Fruit fly (Drosophila melanogaster): Measurements from ENCODE around the gene CTCF.

DNA sequence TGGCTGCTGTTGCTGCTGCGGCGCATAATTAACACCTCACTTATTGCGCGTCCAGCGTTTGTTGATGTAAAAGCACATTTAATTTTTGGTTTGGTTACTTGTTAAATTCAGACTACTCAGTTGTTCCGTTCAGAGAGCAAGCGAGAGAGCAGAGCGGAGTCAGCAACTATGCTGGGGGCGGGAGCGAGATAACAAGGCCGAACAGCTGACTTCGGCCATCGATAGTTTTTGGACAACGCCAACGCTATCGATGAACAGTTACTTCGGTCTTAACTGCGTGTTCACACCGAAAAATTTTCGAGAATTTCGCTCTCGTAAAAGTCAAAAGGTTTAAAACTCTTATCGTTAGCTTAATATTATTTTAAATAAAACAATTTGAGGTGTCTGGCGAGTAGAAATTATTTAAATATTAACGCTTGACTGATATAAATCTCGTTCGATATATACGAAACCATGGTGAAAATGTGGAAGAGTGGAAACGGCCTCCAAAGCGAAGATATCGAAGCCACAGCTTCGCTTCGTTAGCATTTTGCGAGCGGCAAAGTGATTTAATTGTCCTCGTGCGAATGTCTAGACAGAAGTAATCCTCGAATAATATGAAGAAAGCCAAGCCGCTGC is 25.0 kb upstream of the CTCF start, which contains the start of the genes SMSr and smid:
- TF ChIP-seq CG10267 (tag; optimal IDR thresholded peaks at IDR 0.05) (peak; percentile 65), CG6689 (GFP tag; IDR thresholded peaks at IDR 0.05) (peak; percentile 62; the same call in 1 of the 2 replicates), CG4617 (GFP tag; optimal IDR thresholded peaks at IDR 0.05; ENCODE audit: borderline replicate concordance) (peak; percentile 30), Hmx (GFP tag; optimal IDR thresholded peaks at IDR 0.05) (no peak), peb (GFP tag; IDR thresholded peaks at IDR 0.05) (no peak), Meics (GFP tag; optimal IDR thresholded peaks at IDR 0.05) (peak; percentile 55), CG2129 (GFP tag; IDR thresholded peaks at IDR 0.05; ENCODE audit: partially characterized antibody) (peak; percentile 71; the same call in 1 of the 2 replicates), sens (GFP tag) (peak; percentile 95), toy (GFP tag; IDR thresholded peaks at IDR 0.05) (no peak), CG2116 (GFP tag; optimal IDR thresholded peaks at IDR 0.05) (peak; percentile 88), NK7.1 (GFP tag; optimal IDR thresholded peaks at IDR 0.05) (no peak), lola (GFP tag; optimal IDR thresholded peaks at IDR 0.05) (peak in 2 of 3 experiments; percentile 61 to 65), dan (GFP tag; IDR thresholded peaks at IDR 0.05) (no peak)
